Fruit fly (Drosophila melanogaster) whole organism, prepupa: Measurements from ENCODE around the gene DCX-EMAP.

Source experiments
- CG10631 ChIP-seq: fragments of 200-800 bp; sonication (Bioruptor generic); optimal IDR thresholded peaks from 2 replicates; lab custom pipeline; 2016; ENCODE audit warnings: missing biosample characterization, missing genetic modification characterization
- CG11294 ChIP-seq: fragments of 200-800 bp; sonication (Bioruptor generic); IDR thresholded peaks from 2 replicates; pipeline ENCODE4 v1.3.6; 2022; ENCODE audit warnings: missing biosample characterization, missing genetic modification characterization
- CG11902 ChIP-seq: fragments of 200-800 bp; sonication (Bioruptor generic); optimal IDR thresholded peaks from 3 replicates; lab custom pipeline; 2016; ENCODE audit warnings: missing biosample characterization, missing genetic modification characterization
- CG16779 ChIP-seq: fragments of 200-800 bp; sonication (Bioruptor generic); optimal IDR thresholded peaks from 3 replicates; lab custom pipeline; 2017; ENCODE audit warnings: missing biosample characterization, mild to moderate bottlenecking, missing genetic modification characterization
- CG31627 ChIP-seq: fragments of 200-800 bp; sonication (Bioruptor generic); optimal IDR thresholded peaks from 3 replicates; lab custom pipeline; 2016; ENCODE audit warnings: missing biosample characterization, missing genetic modification characterization
- CG34406 ChIP-seq: fragments of 200-800 bp; sonication (Bioruptor generic); optimal IDR thresholded peaks from 3 replicates; lab custom pipeline; 2016; ENCODE audit warnings: missing biosample characterization, missing genetic modification characterization
- CG3919 ChIP-seq: fragments of 200-800 bp; sonication (Bioruptor generic); optimal IDR thresholded peaks from 3 replicates; lab custom pipeline; 2016; ENCODE audit warnings: missing biosample characterization, missing genetic modification characterization
- CG6163 ChIP-seq: fragments of 200-800 bp; sonication (Bioruptor generic); IDR thresholded peaks from 3 replicates; pipeline ENCODE4 v1.3.6; 2022; ENCODE audit warnings: missing biosample characterization, missing genetic modification characterization
- CG6854 ChIP-seq: fragments of 200-800 bp; sonication (Bioruptor generic); optimal IDR thresholded peaks from 2 replicates; lab custom pipeline; 2017; ENCODE audit warnings: missing biosample characterization, mild to moderate bottlenecking, missing genetic modification characterization
- CG7368 ChIP-seq: fragments of 200-800 bp; sonication (Bioruptor generic); optimal IDR thresholded peaks from 3 replicates; lab custom pipeline; 2016; ENCODE audit warnings: missing biosample characterization, missing genetic modification characterization
- CG8119 ChIP-seq: fragments of 200-800 bp; sonication (Bioruptor generic); IDR thresholded peaks from 3 replicates; pipeline ENCODE4 v1.3.6; 2022; ENCODE audit warnings: missing biosample characterization, missing genetic modification characterization
- Eip78C ChIP-seq: fragments of 200-800 bp; sonication (Bioruptor generic); peaks from one replicate; lab custom pipeline; 2016; ENCODE audit warnings: missing biosample characterization, missing genetic modification characterization
- Hr38 ChIP-seq: sonication (Bioruptor generic); optimal IDR thresholded peaks from 2 replicates; lab custom pipeline; 2016; ENCODE audit warnings: missing biosample characterization, missing genetic modification characterization
- Met ChIP-seq: fragments of 200-800 bp; sonication (Bioruptor generic); optimal IDR thresholded peaks from 3 replicates; lab custom pipeline; 2016; ENCODE audit warnings: missing biosample characterization, missing genetic modification characterization
- achi ChIP-seq: fragments of 200-800 bp; sonication (Bioruptor generic); optimal IDR thresholded peaks from 3 replicates; lab custom pipeline; 2016; ENCODE audit warnings: missing biosample characterization, missing genetic modification characterization
- acj6 ChIP-seq: fragments of 200-800 bp; sonication (Bioruptor generic); optimal IDR thresholded peaks from 3 replicates; lab custom pipeline; 2016; ENCODE audit warnings: missing biosample characterization, missing genetic modification characterization
- dac ChIP-seq: fragments of 200-800 bp; sonication (Bioruptor generic); optimal IDR thresholded peaks from 2 replicates; lab custom pipeline; 2017; ENCODE audit warnings: missing biosample characterization, mild to moderate bottlenecking, missing genetic modification characterization
- dsx ChIP-seq: fragments of 200-800 bp; optimal IDR thresholded peaks from 3 replicates; lab custom pipeline; 2019; ENCODE audit warnings: missing biosample characterization, mild to moderate bottlenecking, missing genetic modification characterization, moderate library complexity; ENCODE audit not compliant: poor library complexity, severe bottlenecking
- eg ChIP-seq: fragments of 200-800 bp; sonication (Bioruptor generic); IDR thresholded peaks from 3 replicates; pipeline ENCODE4 v1.3.6; 2022; ENCODE audit warnings: missing biosample characterization, missing genetic modification characterization
- fd59A ChIP-seq: fragments of 200-800 bp; sonication (Bioruptor generic); optimal IDR thresholded peaks from 2 replicates; lab custom pipeline; 2017; ENCODE audit warnings: missing biosample characterization, mild to moderate bottlenecking, missing genetic modification characterization, missing genetic modification reagents
- fkh ChIP-seq: fragments of 200-800 bp; sonication (Bioruptor generic); optimal IDR thresholded peaks from 3 replicates; lab custom pipeline; 2017; ENCODE audit warnings: missing biosample characterization, mild to moderate bottlenecking, missing genetic modification characterization, moderate library complexity
- lz ChIP-seq: fragments of 200-800 bp; sonication (Bioruptor generic); optimal IDR thresholded peaks from 3 replicates; lab custom pipeline; 2016; ENCODE audit warnings: missing biosample characterization, missing genetic modification characterization
- svp ChIP-seq: fragments of 200-800 bp; sonication (Bioruptor generic); peaks from one replicate; lab custom pipeline; 2016; ENCODE audit warnings: missing biosample characterization, missing genetic modification characterization
- vri ChIP-seq: fragments of 200-800 bp; sonication (Bioruptor generic); optimal IDR thresholded peaks from 3 replicates; lab custom pipeline; 2016; ENCODE audit warnings: missing biosample characterization, mild to moderate bottlenecking, missing genetic modification characterization

The DCX-EMAP gene

DNA sequence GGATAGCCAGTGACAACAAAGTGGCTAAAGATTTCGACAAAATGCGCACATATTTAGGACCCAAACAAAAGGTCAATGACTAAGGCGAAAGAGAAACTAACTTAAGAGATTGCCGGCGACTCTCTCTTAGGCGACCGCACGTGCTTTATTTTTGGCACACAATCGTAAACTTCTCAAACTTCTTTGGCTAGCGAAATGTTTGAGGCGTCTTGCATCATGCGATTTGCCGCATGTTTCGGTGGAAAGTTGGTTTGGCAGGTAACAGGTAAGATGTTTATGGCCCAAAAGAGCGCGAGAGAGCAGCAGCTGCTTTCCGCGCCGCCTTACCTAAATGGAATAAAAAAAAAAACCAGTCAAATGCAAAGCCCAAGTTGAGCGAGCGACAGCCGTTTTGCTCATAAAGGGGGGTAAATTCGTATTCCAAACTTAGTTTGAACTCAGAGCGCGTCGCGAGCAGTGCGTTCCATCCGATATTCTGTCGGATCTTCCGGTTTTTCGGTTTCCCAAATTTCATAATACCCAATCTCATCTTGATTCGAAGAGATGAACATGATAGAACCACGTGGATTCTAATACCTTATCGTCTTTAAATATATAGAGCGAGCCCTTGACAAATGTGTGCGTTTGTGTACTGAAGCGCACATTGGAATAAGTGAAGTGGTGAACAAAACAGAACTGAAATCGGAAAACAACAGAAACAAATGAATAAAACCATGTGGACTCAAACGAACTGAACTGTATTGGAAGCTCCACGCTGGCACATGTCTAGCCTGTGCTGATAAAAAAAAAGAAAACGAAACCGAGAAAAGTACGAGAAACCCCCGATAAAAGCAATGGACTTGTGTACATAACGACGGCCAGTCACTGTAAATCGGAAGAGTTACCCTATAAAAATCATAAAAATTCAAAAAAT lies 83.6 kb downstream of the DCX-EMAP start:
- TF ChIP-seq CG11294 (GFP tag; lab: Robert Waterston, UW) = no peak
- no peak for TF ChIP-seq CG7368
- TF ChIP-seq dsx = no peak
- no peak for TF ChIP-seq CG10631 (GFP tag; lab: Kevin White, UChicago)
- TF ChIP-seq Hr38 (GFP tag; lab: Kevin White, UChicago) = no peak
- peak; percentile 48 for TF ChIP-seq vri (GFP tag; lab: Kevin White, UChicago)
- peak; percentile 15 for TF ChIP-seq Met (GFP tag; lab: Kevin White, UChicago)
- no peak for TF ChIP-seq CG3919
- 0 out of 3 replicates have a peak, but pooled peaks have one; percentile 16 for TF ChIP-seq CG6163 (GFP tag; lab: Robert Waterston, UW)
- 0 out of 3 replicates have a peak, but pooled peaks have one; percentile 12 for TF ChIP-seq CG8119 (GFP tag; lab: Robert Waterston, UW)
- TF ChIP-seq acj6 = no peak
- TF ChIP-seq fkh (GFP tag; lab: Kevin White, UChicago) = peak; percentile 42
- peak; percentile 35; the same call in 1 of the 3 replicates for TF ChIP-seq eg
- TF ChIP-seq fd59A = no peak
- no peak for TF ChIP-seq CG16779
- no peak for TF ChIP-seq CG11902 (GFP tag; lab: Kevin White, UChicago)
- TF ChIP-seq lz (GFP tag; lab: Kevin White, UChicago) = no peak
- peak; percentile 30 for TF ChIP-seq CG6854 (GFP tag; lab: Kevin White, UChicago)
- TF ChIP-seq svp (GFP tag; lab: Kevin White, UChicago) = peak; percentile 32
- TF ChIP-seq Eip78C (GFP tag; lab: Kevin White, UChicago) = peak; percentile 10

DNA sequence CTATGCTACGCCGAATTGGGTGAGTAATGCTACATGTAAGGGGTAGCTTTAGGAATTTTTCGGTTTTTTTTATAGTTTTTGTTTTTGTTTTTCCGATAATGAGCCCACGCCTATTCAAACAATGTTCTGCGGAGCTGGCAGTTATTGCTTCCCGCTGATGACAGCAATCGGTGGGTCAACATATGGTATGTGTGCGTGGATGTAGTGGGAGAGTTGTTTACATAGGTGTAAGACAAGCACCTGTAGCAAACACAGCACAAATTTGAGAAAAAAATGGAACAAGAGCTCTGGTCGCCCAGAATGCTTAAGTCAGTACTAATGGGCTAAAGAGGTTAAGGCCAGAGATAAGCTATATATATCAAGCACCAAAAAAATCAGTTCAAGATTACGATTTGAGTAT lies 84.6 kb downstream of the DCX-EMAP start:
- TF ChIP-seq fkh (GFP tag; lab: Kevin White, UChicago) (peak; percentile 83), dac (GFP tag; lab: Kevin White, UChicago) (no peak), CG34406 (GFP tag; lab: Kevin White, UChicago) (no peak), CG11294 (GFP tag; lab: Robert Waterston, UW) (no peak)

DNA sequence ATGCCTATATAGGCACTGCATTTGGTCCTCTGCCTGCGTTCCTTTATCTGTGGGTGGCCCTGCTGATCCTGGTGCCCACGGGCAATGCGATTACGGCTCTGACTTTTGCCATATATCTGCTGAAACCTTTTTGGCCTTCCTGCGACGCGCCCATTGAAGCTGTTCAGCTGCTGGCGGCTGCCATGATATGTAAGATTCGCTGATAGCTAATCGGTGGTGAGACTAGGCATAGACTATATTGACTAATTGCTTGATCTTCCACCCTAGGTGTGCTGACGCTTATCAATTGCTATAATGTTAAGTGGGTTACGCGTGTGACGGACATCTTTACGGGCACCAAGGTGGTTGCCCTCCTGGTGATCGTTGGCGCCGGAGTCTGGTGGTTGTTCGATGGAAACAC lies 86.3 kb downstream of the DCX-EMAP start:
- TF ChIP-seq CG31627 (GFP tag; lab: Kevin White, UChicago) (no peak), svp (GFP tag; lab: Kevin White, UChicago) (peak; percentile 91)

DNA sequence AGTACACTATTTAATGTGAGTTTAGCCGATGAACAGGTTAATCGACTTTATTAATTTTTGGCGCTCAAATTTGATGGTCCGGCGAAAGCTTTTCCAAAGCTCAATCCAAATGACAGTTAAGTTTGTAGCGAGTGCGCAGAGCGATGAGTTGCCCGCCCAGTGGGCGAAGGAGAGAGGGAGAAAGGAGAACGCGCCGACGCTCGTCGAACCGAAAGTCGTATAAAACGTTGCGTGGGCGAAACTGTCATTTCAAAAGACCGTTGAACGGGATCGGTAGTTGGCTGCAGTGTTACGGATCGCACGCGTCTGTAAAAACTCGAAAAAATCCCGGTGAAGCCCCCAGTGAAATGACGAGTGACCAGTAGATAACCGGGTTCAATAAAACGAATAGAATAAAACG lies 88.4 kb downstream of the DCX-EMAP start, which contains the start of gene Zip71B:
Gene Zip71B, plus strand, starts transcription at position 265 of the 400 bp plus-strand sequence.
- TF ChIP-seq achi (GFP tag; lab: Kevin White, UChicago) = peak; percentile 91
- peak; percentile 55 for TF ChIP-seq CG6854 (GFP tag; lab: Kevin White, UChicago)
- TF ChIP-seq Hr38 (GFP tag; lab: Kevin White, UChicago) = no peak
- TF ChIP-seq vri (GFP tag; lab: Kevin White, UChicago) = peak; percentile 25
- no peak for TF ChIP-seq fkh (GFP tag; lab: Kevin White, UChicago)
- TF ChIP-seq CG16779 = no peak
